Fruit fly (Drosophila melanogaster): ENCODE measurements around the gene CG14957.

Gene CG14957

DNA sequence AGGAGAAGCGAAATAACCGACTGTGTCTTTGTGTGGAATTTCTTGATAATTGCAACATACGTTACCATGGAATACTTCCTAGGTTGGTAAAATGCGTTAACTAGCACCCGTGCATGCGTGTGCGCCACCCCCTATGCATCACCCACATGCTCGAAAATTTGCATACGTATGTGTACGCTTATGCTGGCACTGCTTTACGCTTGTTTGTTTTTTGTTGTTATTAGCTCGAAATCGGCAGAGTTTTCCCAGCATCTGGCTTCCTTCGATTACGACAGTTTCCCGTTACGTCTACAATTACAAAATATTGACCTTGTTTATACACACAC lies 39.1 kb downstream of the CG14957 start:
- TF ChIP-seq cato (GFP tag; optimal IDR thresholded peaks at IDR 0.05; ENCODE audit: borderline replicate concordance) = no peak
- TF ChIP-seq CG8478 (optimal IDR thresholded peaks at IDR 0.05) = peak; percentile 52
- no peak for TF ChIP-seq CG3407 (GFP tag; optimal IDR thresholded peaks at IDR 0.05)
- peak; percentile 4; the same call in 1 of the 3 replicates for TF ChIP-seq CG34422 (GFP tag; IDR thresholded peaks at IDR 0.05)
- 0 out of 4 replicates have a peak, but pooled peaks have one; percentile 84 for TF ChIP-seq chinmo (GFP tag; IDR thresholded peaks at IDR 0.05; ENCODE audit: partially characterized antibody)
- peak in 1 of 2 experiments; percentile 41 for TF ChIP-seq Pdp1 (GFP tag; optimal IDR thresholded peaks at IDR 0.05)
- peak; percentile 22 for TF ChIP-seq CG15479 (GFP tag; optimal IDR thresholded peaks at IDR 0.05)
- no peak for TF ChIP-seq CG11247 (GFP tag; IDR thresholded peaks at IDR 0.05)
- peak; percentile 82 for TF ChIP-seq crol (GFP tag; IDR thresholded peaks at IDR 0.05)
- peak; percentile 74 for TF ChIP-seq gcm (GFP tag; optimal IDR thresholded peaks at IDR 0.05)
- peak; percentile 92 for TF ChIP-seq cg (GFP tag; optimal IDR thresholded peaks at IDR 0.05)
- TF ChIP-seq sug (tag; optimal IDR thresholded peaks at IDR 0.05) = peak; percentile 48
- peak; percentile 46 for TF ChIP-seq twi (tag; optimal IDR thresholded peaks at IDR 0.05)

DNA sequence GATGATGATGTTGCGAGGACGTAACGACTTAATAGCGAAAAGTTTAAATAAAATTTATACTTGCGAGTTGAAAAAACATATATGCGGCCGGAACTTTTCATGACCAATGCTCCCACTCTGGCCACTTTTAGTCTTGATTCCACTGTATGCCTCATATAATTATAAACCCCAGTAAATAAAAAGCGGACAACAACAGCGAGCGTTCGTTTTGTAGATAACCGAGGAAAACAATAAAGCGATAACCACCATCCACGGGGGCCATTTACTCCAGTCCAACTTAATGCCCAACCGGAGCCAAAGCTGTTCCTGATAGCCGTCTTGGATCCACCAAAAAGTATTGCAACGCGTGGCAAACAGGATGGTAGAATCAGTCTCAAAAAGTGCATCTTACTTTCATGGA lies 49.0 kb downstream of the CG14957 start:
- TF ChIP-seq B-H2 (GFP tag; optimal IDR thresholded peaks at IDR 0.05) (peak; percentile 31), grau (tag; optimal IDR thresholded peaks at IDR 0.05) (peak; percentile 4), sob (GFP tag; IDR thresholded peaks at IDR 0.05) (peak; percentile 25; the same call in 1 of the 2 replicates), CG10274 (GFP tag; optimal IDR thresholded peaks at IDR 0.05) (no peak), CG34376 (GFP tag; optimal IDR thresholded peaks at IDR 0.05) (peak; percentile 6), sug (tag; optimal IDR thresholded peaks at IDR 0.05) (peak; percentile 91), CG10543 (GFP tag; optimal IDR thresholded peaks at IDR 0.05) (peak; percentile 8), Med (GFP tag) (peak; percentile 20), CG13296 (GFP tag; optimal IDR thresholded peaks at IDR 0.05) (peak; percentile 16), Lhr (GFP tag; optimal IDR thresholded peaks at IDR 0.05) (no peak), Mad (GFP tag; optimal IDR thresholded peaks at IDR 0.05) (no peak), Nf-YC (tag; optimal IDR thresholded peaks at IDR 0.05) (no peak), CTCF (GFP tag; optimal IDR thresholded peaks at IDR 0.05) (no peak), CG2199 (GFP tag; IDR thresholded peaks at IDR 0.05) (peak; percentile 64; the same call in 1 of the 3 replicates)

Data from whole organism, embryonic.